Worm (Caenorhabditis elegans) whole organism, L2 larva: Measurements from ENCODE around the gene flor-1.

Experiments used
- C34F6.9 ChIP-seq: fragments of 150-350 bp; optimal IDR thresholded peaks from 2 replicates; lab custom pipeline; 2014; ENCODE audit warnings: missing biosample characterization, missing genetic modification characterization
- F13H6.1 ChIP-seq: sonication (generic microtip); optimal IDR thresholded peaks from 2 replicates; lab custom pipeline; 2016; ENCODE audit warnings: missing genetic modification characterization, missing compliant biosample characterization
- alr-1 ChIP-seq: fragments of 150-350 bp; optimal IDR thresholded peaks from 2 replicates; lab custom pipeline; 2014; ENCODE audit warnings: missing biosample characterization, missing genetic modification characterization
- ama-1 ChIP-seq: fragments of 150-350 bp; optimal IDR thresholded peaks from 2 replicates; lab custom pipeline; 2018; ENCODE audit warnings: inconsistent platforms
- ceh-82 ChIP-seq: fragments of 150-350 bp; optimal IDR thresholded peaks from 2 replicates; lab custom pipeline; 2014; ENCODE audit warnings: missing biosample characterization, missing genetic modification characterization
- dmd-4 ChIP-seq: sonication (generic microtip); optimal IDR thresholded peaks from 2 replicates; lab custom pipeline; 2017; ENCODE audit warnings: missing biosample characterization, missing genetic modification characterization
- egl-27 ChIP-seq: sonication (generic microtip); optimal IDR thresholded peaks from 3 replicates; lab custom pipeline; 2017; ENCODE audit warnings: missing biosample characterization, missing genetic modification reagents, missing genetic modification characterization
- gmeb-1 ChIP-seq: fragments of 150-350 bp; optimal IDR thresholded peaks from 2 replicates; lab custom pipeline; 2014; ENCODE audit warnings: missing biosample characterization, missing genetic modification characterization
- mbf-1 ChIP-seq: sonication (generic microtip); optimal IDR thresholded peaks from 2 replicates; lab custom pipeline; 2017; ENCODE audit warnings: missing biosample characterization, missing genetic modification characterization
- nhr-23 ChIP-seq: fragments of 150-350 bp; optimal IDR thresholded peaks from 2 replicates; lab custom pipeline; 2014; ENCODE audit warnings: missing biosample characterization, missing genetic modification reagents, missing genetic modification characterization
- nhr-6 ChIP-seq: fragments of 150-350 bp; optimal IDR thresholded peaks from 2 replicates; lab custom pipeline; 2014; ENCODE audit warnings: missing biosample characterization, missing genetic modification characterization
- sma-3 ChIP-seq: sonication (generic microtip); optimal IDR thresholded peaks from 2 replicates; lab custom pipeline; 2016; ENCODE audit warnings: missing genetic modification reagents, missing genetic modification characterization, missing compliant biosample characterization
- ztf-4 ChIP-seq: fragments of 150-350 bp; optimal IDR thresholded peaks from 2 replicates; lab custom pipeline; 2014; ENCODE audit warnings: missing biosample characterization, missing genetic modification characterization

DNA sequence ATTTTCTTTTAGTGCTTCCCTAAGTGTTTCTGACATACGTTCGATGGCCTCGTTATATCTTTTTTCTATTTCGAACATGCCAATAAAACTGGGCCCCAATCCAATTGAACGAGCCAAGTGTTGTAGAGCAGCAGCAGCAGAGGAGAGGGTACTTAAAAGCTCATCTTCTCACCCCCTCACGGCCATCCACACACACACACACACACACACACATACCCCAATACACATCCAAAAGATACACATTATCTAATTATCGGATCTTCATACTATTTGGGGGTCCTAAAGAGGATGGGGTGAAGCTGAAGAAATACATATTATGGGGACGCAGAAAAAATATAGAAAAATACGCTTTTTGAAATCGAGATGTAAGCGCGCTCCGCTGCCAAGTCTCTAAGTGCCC is 46.7 kb downstream of the flor-1 start:
- TF ChIP-seq ama-1 (lab: Kevin White, UChicago) (no peak), dmd-4 (no peak), F13H6.1 (tag; lab: Kevin White, UChicago) (no peak), C34F6.9 (tag; lab: Kevin White, UChicago) (no peak), alr-1 (tag; lab: Kevin White, UChicago) (no peak), ceh-82 (no peak), egl-27 (tag; lab: Kevin White, UChicago) (no peak), gmeb-1 (no peak), nhr-6 (tag; lab: Kevin White, UChicago) (no peak), nhr-23 (tag; lab: Kevin White, UChicago) (no peak), sma-3 (GFP tag; lab: Kevin White, UChicago) (no peak), ztf-4 (no peak), mbf-1 (tag; lab: Kevin White, UChicago) (no peak)
